Worm (Caenorhabditis elegans): Measurements from ENCODE around the gene C07B5.2.

DNA sequence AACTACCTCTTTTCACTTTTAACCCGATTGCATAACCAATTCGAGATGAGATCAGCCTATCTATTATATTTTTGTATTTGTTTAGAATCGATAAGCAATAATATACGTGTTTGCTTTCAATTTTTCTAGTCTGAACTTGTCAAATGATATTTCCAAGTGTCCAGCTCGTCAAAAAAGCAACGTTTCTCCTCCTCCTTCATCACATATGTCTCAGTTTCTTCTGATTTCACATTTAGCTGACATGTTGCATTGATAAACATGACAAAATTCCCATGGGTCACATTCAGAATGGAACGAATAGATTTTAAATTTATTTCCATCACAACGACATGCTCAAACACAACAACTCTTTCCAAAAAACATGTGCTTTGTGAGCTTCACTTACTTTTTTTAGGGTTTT, 17.7 kb downstream of the C07B5.2 start:
- TF ChIP-seq spr-3 (GFP tag; optimal IDR thresholded peaks at IDR 0.05) (no peak), aly-2 (tag; optimal IDR thresholded peaks at IDR 0.05) (no peak), nhr-28 (tag; optimal IDR thresholded peaks at IDR 0.05) (no peak), Y5F2A.4 (GFP tag; optimal IDR thresholded peaks at IDR 0.05) (no peak), nhr-237 (tag; optimal IDR thresholded peaks at IDR 0.05) (no peak), D1046.2 (GFP tag; IDR thresholded peaks at IDR 0.05) (no peak), mdl-1 (tag; optimal IDR thresholded peaks at IDR 0.05) (no peak), unc-62 (GFP tag; optimal IDR thresholded peaks at IDR 0.05 in 1 of 2) (peak in 1 of 2 experiments; percentile 68), unc-62 (tag; optimal IDR thresholded peaks at IDR 0.05) (no peak), ama-1 (optimal IDR thresholded peaks at IDR 0.05) (no peak), pqm-1 (tag; optimal IDR thresholded peaks at IDR 0.05) (no peak), skn-1 (tag; optimal IDR thresholded peaks at IDR 0.05) (no peak)
